Worm (Caenorhabditis elegans): Measurements from ENCODE around the gene osm-12.

osm-12 gene

ce11 chrIII:12225234-12225633 lies 22.9 kb upstream of the osm-12 start, which contains the start of gene gmn-1 (continued):
- no peak for TF ChIP-seq nhr-179 (tag; optimal IDR thresholded peaks at IDR 0.05)
- TF ChIP-seq efl-1 (GFP tag; optimal IDR thresholded peaks at IDR 0.05) = peak; percentile 91
- TF ChIP-seq rec-8 (tag; optimal IDR thresholded peaks at IDR 0.05) = no peak
- TF ChIP-seq F39B2.1 (GFP tag; IDR thresholded peaks at IDR 0.05) = no peak
- no peak for TF ChIP-seq nhr-27 (tag; optimal IDR thresholded peaks at IDR 0.05)
- no peak for TF ChIP-seq nfya-2 (GFP tag; IDR thresholded peaks at IDR 0.05)
- TF ChIP-seq nfya-1 (tag; optimal IDR thresholded peaks at IDR 0.05; ENCODE audit: borderline replicate concordance, insufficient read depth) = no peak
- TF ChIP-seq rcor-1 (GFP tag; IDR thresholded peaks at IDR 0.05) = peak; percentile 67
- peak; percentile 88 for TF ChIP-seq D2030.7 (GFP tag; IDR thresholded peaks at IDR 0.05)
- TF ChIP-seq T07F8.4 (tag; optimal IDR thresholded peaks at IDR 0.05) = no peak
- TF ChIP-seq ekl-4 (GFP tag; IDR thresholded peaks at IDR 0.05) = peak; percentile 44; the same call in 1 of the 2 replicates
- 0 out of 2 replicates have a peak, but pooled peaks have one; percentile 23 for TF ChIP-seq Y79H2A.3 (GFP tag; conservative IDR thresholded peaks at IDR 0.05)
- no peak for TF ChIP-seq K11D2.4 (GFP tag; IDR thresholded peaks at IDR 0.05)
- TF ChIP-seq tlf-1 (GFP tag; optimal IDR thresholded peaks at IDR 0.05) = peak; percentile 31
- TF ChIP-seq atf-7 (tag; optimal IDR thresholded peaks at IDR 0.05) = no peak
- TF ChIP-seq zfh-2 (GFP tag; conservative IDR thresholded peaks at IDR 0.05) = no peak
- TF ChIP-seq ztf-28 (GFP tag; IDR thresholded peaks at IDR 0.05) = peak; percentile 83
- TF ChIP-seq F49E8.2 (tag; optimal IDR thresholded peaks at IDR 0.05; ENCODE audit: insufficient read depth) = no peak
- TF ChIP-seq lin-54 (GFP tag; optimal IDR thresholded peaks at IDR 0.05) = peak; percentile 85
- TF ChIP-seq F23B12.7 (tag; optimal IDR thresholded peaks at IDR 0.05; ENCODE audit: insufficient read depth) = no peak
- TF ChIP-seq dox-1 (GFP tag; IDR thresholded peaks at IDR 0.05) = peak; percentile 73
- peak in 1 of 3 experiments; percentile 26 for TF ChIP-seq lin-35 (GFP tag; optimal IDR thresholded peaks at IDR 0.05)
- no peak for TF ChIP-seq rpc-1 (optimal IDR thresholded peaks at IDR 0.05)
- TF ChIP-seq rpc-1 (tag; optimal IDR thresholded peaks at IDR 0.05) = no peak
- no peak for TF ChIP-seq ceh-40 (GFP tag; IDR thresholded peaks at IDR 0.05)
- TF ChIP-seq egrh-3 (GFP tag; IDR thresholded peaks at IDR 0.05) = no peak
- no peak for TF ChIP-seq aptf-2 (GFP tag; conservative IDR thresholded peaks at IDR 0.05)
- peak; percentile 42 for TF ChIP-seq snpc-1.3 (tag; optimal IDR thresholded peaks at IDR 0.05; ENCODE audit: insufficient read depth)
- TF ChIP-seq F57C9.4 (tag; optimal IDR thresholded peaks at IDR 0.05) = no peak
- TF ChIP-seq lin-40 (tag; optimal IDR thresholded peaks at IDR 0.05) = no peak
- TF ChIP-seq F37B4.10 (GFP tag; IDR thresholded peaks at IDR 0.05) = no peak
- no peak for TF ChIP-seq nfyb-1 (GFP tag; IDR thresholded peaks at IDR 0.05)
- no peak for TF ChIP-seq zim-3 (tag; optimal IDR thresholded peaks at IDR 0.05)
- TF ChIP-seq unc-130 (GFP tag; optimal IDR thresholded peaks at IDR 0.05) = no peak
- TF ChIP-seq nhr-120 (GFP tag; IDR thresholded peaks at IDR 0.05) = no peak
- TF ChIP-seq dpff-1 (tag; optimal IDR thresholded peaks at IDR 0.05) = no peak
- no peak for TF ChIP-seq F22D6.2 (tag; optimal IDR thresholded peaks at IDR 0.05)
- no peak for TF ChIP-seq F57A8.1 (GFP tag; optimal IDR thresholded peaks at IDR 0.05)
- TF ChIP-seq ceh-100 (GFP tag; IDR thresholded peaks at IDR 0.05) = 0 out of 2 replicates have a peak, but pooled peaks have one; percentile 26
- TF ChIP-seq ceh-27 (GFP tag; optimal IDR thresholded peaks at IDR 0.05) = no peak
- TF ChIP-seq B0336.3 (GFP tag; IDR thresholded peaks at IDR 0.05) = no peak
- no peak for TF ChIP-seq ztf-25 (GFP tag; IDR thresholded peaks at IDR 0.05)
- TF ChIP-seq aptf-3 (GFP tag; IDR thresholded peaks at IDR 0.05) = no peak
- no peak for TF ChIP-seq sea-2 (GFP tag; IDR thresholded peaks at IDR 0.05)
- no peak for TF ChIP-seq mes-4 (tag; optimal IDR thresholded peaks at IDR 0.05)
- no peak for TF ChIP-seq attf-5 (GFP tag; optimal IDR thresholded peaks at IDR 0.05)
- no peak for TF ChIP-seq unc-62 (GFP tag; optimal IDR thresholded peaks at IDR 0.05)
- no peak for TF ChIP-seq B0035.1 (tag; optimal IDR thresholded peaks at IDR 0.05)
- TF ChIP-seq C17E4.6 (GFP tag; IDR thresholded peaks at IDR 0.05) = no peak
